Worm (Caenorhabditis elegans) whole organism, L3 larva: ENCODE results near the gene rnh-1.1.

ENCODE experiments used
- R02D3.7 ChIP-seq: fragments of 150-350 bp; optimal IDR thresholded peaks from 2 replicates; lab custom pipeline; 2014; ENCODE audit warnings: missing biosample characterization, missing genetic modification characterization
- ZK546.5 ChIP-seq: sonication (generic microtip); optimal IDR thresholded peaks from 2 replicates; lab custom pipeline; 2017; ENCODE audit warnings: missing biosample characterization, missing genetic modification characterization
- aly-2 ChIP-seq: fragments of 150-350 bp; optimal IDR thresholded peaks from 2 replicates; lab custom pipeline; 2014; ENCODE audit warnings: missing biosample characterization, missing genetic modification characterization
- ama-1 ChIP-seq: fragments of 150-350 bp; optimal IDR thresholded peaks from 2 replicates; lab custom pipeline; 2018
- ceh-16 ChIP-seq: sonication (generic microtip); optimal IDR thresholded peaks from 2 replicates; lab custom pipeline; 2017; ENCODE audit warnings: missing biosample characterization, missing genetic modification characterization
- ceh-28 ChIP-seq: fragments of 150-350 bp; optimal IDR thresholded peaks from 2 replicates; lab custom pipeline; 2014; ENCODE audit warnings: missing biosample characterization, missing genetic modification reagents, missing genetic modification characterization
- ceh-82 ChIP-seq: fragments of 150-350 bp; optimal IDR thresholded peaks from 2 replicates; lab custom pipeline; 2014; ENCODE audit warnings: missing biosample characterization, missing genetic modification characterization
- ceh-9 ChIP-seq: sonication (generic microtip); optimal IDR thresholded peaks from 2 replicates; lab custom pipeline; 2018; ENCODE audit warnings: missing biosample characterization, missing genetic modification characterization
- daf-12 ChIP-seq: fragments of 150-350 bp; optimal IDR thresholded peaks from 2 replicates; lab custom pipeline; 2014; ENCODE audit warnings: missing biosample characterization, missing genetic modification reagents, missing genetic modification characterization
- elt-1 ChIP-seq: fragments of 150-350 bp; optimal IDR thresholded peaks from 2 replicates; lab custom pipeline; 2014; ENCODE audit warnings: missing biosample characterization, missing genetic modification characterization
- elt-3 ChIP-seq, 3 experiments: fragments of 150-350 bp in 1 of 3; sonication (generic microtip) in 2 of 3; optimal IDR thresholded peaks; 2 replicates in 2 of 3; 4 replicates in 1 of 3; lab custom pipeline; 2014 to 2017; ENCODE audit warnings: missing biosample characterization in 3 of 3, missing genetic modification characterization in 3 of 3
- eor-1 ChIP-seq, 2 experiments: fragments of 150-350 bp; optimal IDR thresholded peaks; 2 replicates each; lab custom pipeline; 2014 to 2018; ENCODE audit warnings: missing biosample characterization in 2 of 2, missing genetic modification characterization in 2 of 2
- fkh-10 ChIP-seq: sonication (generic microtip); optimal IDR thresholded peaks from 2 replicates; lab custom pipeline; 2017; ENCODE audit warnings: missing biosample characterization, missing genetic modification reagents, missing genetic modification characterization
- fkh-2 ChIP-seq: fragments of 150-350 bp; optimal IDR thresholded peaks from 2 replicates; lab custom pipeline; 2014; ENCODE audit warnings: missing biosample characterization, missing genetic modification reagents, missing genetic modification characterization
- fos-1 ChIP-seq: fragments of 150-350 bp; optimal IDR thresholded peaks from 2 replicates; lab custom pipeline; 2014; ENCODE audit warnings: missing biosample characterization, missing genetic modification characterization
- hmg-11 ChIP-seq: sonication (generic microtip); optimal IDR thresholded peaks from 2 replicates; lab custom pipeline; 2016; ENCODE audit warnings: missing genetic modification characterization, missing compliant biosample characterization
- jun-1 ChIP-seq: fragments of 150-350 bp; optimal IDR thresholded peaks from 2 replicates; lab custom pipeline; 2014; ENCODE audit warnings: missing biosample characterization, missing genetic modification reagents, missing genetic modification characterization
- lin-39 ChIP-seq: fragments of 150-350 bp; optimal IDR thresholded peaks from 2 replicates; lab custom pipeline; 2018; ENCODE audit warnings: missing biosample characterization, missing genetic modification reagents, missing genetic modification characterization
- mml-1 ChIP-seq: fragments of 150-350 bp; sonication (generic microtip); optimal IDR thresholded peaks from 3 replicates; lab custom pipeline; 2014; ENCODE audit warnings: missing biosample characterization, missing genetic modification characterization
- nfya-1 ChIP-seq: sonication (generic microtip); optimal IDR thresholded peaks from 2 replicates; lab custom pipeline; 2017; ENCODE audit warnings: missing genetic modification characterization, mild to moderate bottlenecking, missing compliant biosample characterization, antibody characterized with exemption, moderate library complexity; ENCODE audit not compliant: insufficient read depth
- nhr-11 ChIP-seq: fragments of 150-350 bp; optimal IDR thresholded peaks from 2 replicates; lab custom pipeline; 2014; ENCODE audit warnings: missing biosample characterization, missing genetic modification characterization
- nhr-12 ChIP-seq: fragments of 150-350 bp; optimal IDR thresholded peaks from 2 replicates; lab custom pipeline; 2014; ENCODE audit warnings: missing biosample characterization, missing genetic modification characterization
- nhr-23 ChIP-seq: fragments of 150-350 bp; optimal IDR thresholded peaks from 2 replicates; lab custom pipeline; 2014; ENCODE audit warnings: missing biosample characterization, missing genetic modification reagents, missing genetic modification characterization
- nhr-25 ChIP-seq: sonication (generic microtip); optimal IDR thresholded peaks from 2 replicates; lab custom pipeline; 2017; ENCODE audit warnings: missing biosample characterization, missing genetic modification characterization
- nhr-43 ChIP-seq: sonication (generic microtip); optimal IDR thresholded peaks from 2 replicates; lab custom pipeline; 2016; ENCODE audit warnings: mild to moderate bottlenecking, missing genetic modification characterization, missing compliant biosample characterization; ENCODE audit not compliant: poor library complexity, severe bottlenecking
- nhr-67 ChIP-seq: fragments of 150-350 bp; optimal IDR thresholded peaks from 2 replicates; lab custom pipeline; 2014; ENCODE audit warnings: missing biosample characterization, missing genetic modification characterization
- nhr-76 ChIP-seq: fragments of 150-350 bp; sonication (generic microtip); optimal IDR thresholded peaks from 5 replicates; lab custom pipeline; 2014; ENCODE audit warnings: missing biosample characterization, missing genetic modification characterization
- nhr-77 ChIP-seq: fragments of 150-350 bp; optimal IDR thresholded peaks from 2 replicates; lab custom pipeline; 2014; ENCODE audit warnings: missing biosample characterization, missing genetic modification characterization
- pha-4 ChIP-seq: fragments of 150-350 bp; optimal IDR thresholded peaks from 2 replicates; lab custom pipeline; 2014; ENCODE audit warnings: missing biosample characterization, missing genetic modification reagents, missing genetic modification characterization
- sea-2 ChIP-seq: fragments of 150-350 bp; sonication (generic microtip); optimal IDR thresholded peaks from 4 replicates; lab custom pipeline; 2014; ENCODE audit warnings: missing biosample characterization, missing genetic modification reagents, missing genetic modification characterization
- skn-1 ChIP-seq: fragments of 150-350 bp; optimal IDR thresholded peaks from 2 replicates; lab custom pipeline; 2014; ENCODE audit warnings: missing biosample characterization, missing genetic modification characterization
- unc-39 ChIP-seq: sonication (generic microtip); optimal IDR thresholded peaks from 4 replicates; lab custom pipeline; 2017; ENCODE audit warnings: missing biosample characterization, missing genetic modification characterization
- unc-62 ChIP-seq: fragments of 150-350 bp; sonication (generic microtip); optimal IDR thresholded peaks from 4 replicates; lab custom pipeline; 2014; ENCODE audit warnings: missing biosample characterization, missing genetic modification reagents, missing genetic modification characterization
- zag-1 ChIP-seq: fragments of 150-350 bp; optimal IDR thresholded peaks from 2 replicates; lab custom pipeline; 2014; ENCODE audit warnings: missing biosample characterization, missing genetic modification characterization
- ztf-11 ChIP-seq: fragments of 150-350 bp; optimal IDR thresholded peaks from 2 replicates; lab custom pipeline; 2014; ENCODE audit warnings: missing biosample characterization, missing genetic modification characterization

Gene rnh-1.1

ce11 chrII:7544782-7545181, 19.2 kb downstream of the rnh-1.1 start:
- TF ChIP-seq ama-1 (peak; percentile 32), sea-2 (no peak), nhr-43 (peak; percentile 51), elt-1 (tag; lab: Kevin White, UChicago) (no peak)
- TF ChIP-seq, all 47 proteins: peak for 2

- TF ChIP-seq elt-3 (tag; optimal IDR thresholded peaks at IDR 0.05; lab: Kevin White, UChicago): peak; percentile 29 to 77 (median 72)
- peak; percentile 69 for TF ChIP-seq nhr-23 (tag; lab: Kevin White, UChicago)
- TF ChIP-seq nhr-43: peak; percentile 33
- TF ChIP-seq nhr-25 (tag; lab: Kevin White, UChicago): peak; percentile 9
- TF ChIP-seq R02D3.7 (tag; lab: Kevin White, UChicago): peak; percentile 36
- TF ChIP-seq nfya-1 (tag; lab: Kevin White, UChicago): peak; percentile 24
- TF ChIP-seq fkh-2 (tag; lab: Kevin White, UChicago): no peak
- peak; percentile 89 for TF ChIP-seq ama-1
- TF ChIP-seq elt-1 (tag; lab: Kevin White, UChicago): no peak
- TF ChIP-seq ceh-28 (tag; lab: Kevin White, UChicago): peak; percentile 6
Observed at ce11 chrII:7545364-7545763, 19.8 kb downstream of the rnh-1.1 start.

- TF ChIP-seq fos-1 (tag; lab: Kevin White, UChicago) (no peak), nhr-25 (tag; lab: Kevin White, UChicago) (no peak)
- TF ChIP-seq, all 47 proteins: peak for 0
Observed at ce11 chrII:7547269-7547668, 21.7 kb downstream of the rnh-1.1 start.

ce11 chrII:7548044-7548443, 22.5 kb downstream of the rnh-1.1 start, which contains the start of gene fbxa-224:
fbxa-224 (minus strand) TSS chrII:7548144.
- TF ChIP-seq ceh-9 (tag; lab: Kevin White, UChicago) (no peak), nhr-77 (tag; lab: Kevin White, UChicago) (no peak), fkh-10 (GFP tag; lab: Kevin White, UChicago) (no peak), nhr-11 (tag; lab: Kevin White, UChicago) (no peak), aly-2 (no peak), eor-1 (tag; optimal IDR thresholded peaks at IDR 0.05; lab: Kevin White, UChicago) (no peak), ztf-11 (tag; lab: Kevin White, UChicago) (no peak), unc-39 (tag; lab: Kevin White, UChicago) (no peak), nhr-43 (no peak)

ce11 chrII:7549035-7549434, 23.5 kb downstream of the rnh-1.1 start, which contains the start of gene tph-1:
tph-1 (plus strand) TSS chrII:7549335.
- TF ChIP-seq sea-2: no peak
- no peak for TF ChIP-seq fkh-2 (tag; lab: Kevin White, UChicago)
- TF ChIP-seq unc-62 (GFP tag; lab: Kevin White, UChicago): no peak
- TF ChIP-seq ceh-16 (tag; lab: Kevin White, UChicago): no peak
- no peak for TF ChIP-seq nhr-43
- no peak for TF ChIP-seq unc-39 (tag; lab: Kevin White, UChicago)
- no peak for TF ChIP-seq nhr-25 (tag; lab: Kevin White, UChicago)
- TF ChIP-seq ceh-82 (tag; lab: Kevin White, UChicago): no peak
- no peak for TF ChIP-seq aly-2
- TF ChIP-seq nhr-76 (tag; lab: Kevin White, UChicago): no peak
- no peak for TF ChIP-seq fkh-10 (GFP tag; lab: Kevin White, UChicago)
- no peak for TF ChIP-seq fos-1 (tag; lab: Kevin White, UChicago)
- no peak for TF ChIP-seq ZK546.5 (tag; lab: Kevin White, UChicago)
- TF ChIP-seq nhr-12 (tag; lab: Kevin White, UChicago): no peak
- TF ChIP-seq elt-3 (tag; optimal IDR thresholded peaks at IDR 0.05; lab: Kevin White, UChicago): no peak
- TF ChIP-seq mml-1 (tag; lab: Kevin White, UChicago): no peak
- TF ChIP-seq skn-1: no peak
- no peak for TF ChIP-seq R02D3.7 (tag; lab: Kevin White, UChicago)

- no peak for TF ChIP-seq nfya-1 (tag; lab: Kevin White, UChicago)
- TF ChIP-seq mml-1 (tag; lab: Kevin White, UChicago): no peak
- TF ChIP-seq nhr-25 (tag; lab: Kevin White, UChicago): no peak
- TF ChIP-seq ama-1: no peak
- TF ChIP-seq pha-4 (tag; lab: Kevin White, UChicago): no peak
- TF ChIP-seq unc-39 (tag; lab: Kevin White, UChicago): no peak
- no peak for TF ChIP-seq daf-12
- no peak for TF ChIP-seq ZK546.5 (tag; lab: Kevin White, UChicago)
- TF ChIP-seq nhr-76 (tag; lab: Kevin White, UChicago): no peak
- TF ChIP-seq lin-39 (tag; lab: Kevin White, UChicago): no peak
- no peak for TF ChIP-seq elt-1 (tag; lab: Kevin White, UChicago)
- TF ChIP-seq hmg-11 (tag; lab: Kevin White, UChicago): no peak
- no peak for TF ChIP-seq nhr-67 (tag; lab: Kevin White, UChicago)
- TF ChIP-seq fkh-10 (GFP tag; lab: Kevin White, UChicago): no peak
- no peak for TF ChIP-seq jun-1 (tag; lab: Kevin White, UChicago)
- TF ChIP-seq sea-2: no peak
- no peak for TF ChIP-seq nhr-23 (tag; lab: Kevin White, UChicago)
- TF ChIP-seq zag-1 (tag; lab: Kevin White, UChicago): no peak
Observed at ce11 chrII:7553806-7554205, 28.3 kb downstream of the rnh-1.1 start, which contains the start of gene ZK1290.10. ZK1290.10 (minus strand) TSS chrII:7553906.
